Fruit fly (Drosophila melanogaster): ENCODE results near the gene ymp.

The ymp gene

dm6 chr3R:25623800-25624791 lies 15.2 kb upstream of the ymp start, which contains the start of gene Npl4 (continued):
- TF ChIP-seq slou (GFP tag; optimal IDR thresholded peaks at IDR 0.05) = no peak
- TF ChIP-seq CG32532 (GFP tag; IDR thresholded peaks at IDR 0.05) = peak; percentile 30; the same call in 1 of the 2 replicates
- TF ChIP-seq dmrt11E (tag; optimal IDR thresholded peaks at IDR 0.05) = peak; percentile 50
- 0 out of 2 replicates have a peak, but pooled peaks have one; percentile 9 for TF ChIP-seq CG1024 (GFP tag; IDR thresholded peaks at IDR 0.05)
- TF ChIP-seq sob (GFP tag; IDR thresholded peaks at IDR 0.05) = 0 out of 2 replicates have a peak, but pooled peaks have one; percentile 11
- TF ChIP-seq Hr78 (GFP tag; optimal IDR thresholded peaks at IDR 0.05) = no peak
- TF ChIP-seq sens (GFP tag) = peak; percentile 88
- peak; percentile 81 for TF ChIP-seq Doc3 (GFP tag; IDR thresholded peaks at IDR 0.05; ENCODE audit: partially characterized antibody)
- TF ChIP-seq aop (GFP tag; IDR thresholded peaks at IDR 0.05) = no peak
- TF ChIP-seq dpn (GFP tag; optimal IDR thresholded peaks at IDR 0.05) = peak in 1 of 2 experiments; percentile 13
- peak; percentile 52; the same call in 1 of the 2 replicates for TF ChIP-seq stc (GFP tag; IDR thresholded peaks at IDR 0.05)
- TF ChIP-seq abd-A (tag; optimal IDR thresholded peaks at IDR 0.05) = no peak
- peak; percentile 94 for TF ChIP-seq CG13287 (GFP tag; IDR thresholded peaks at IDR 0.05; ENCODE audit: partially characterized antibody)
- peak; percentile 72; the same call in 1 of the 3 replicates for TF ChIP-seq CG34422 (GFP tag; IDR thresholded peaks at IDR 0.05)
- TF ChIP-seq usp (GFP tag; optimal IDR thresholded peaks at IDR 0.05) = no peak
- no peak for TF ChIP-seq Awh (GFP tag; IDR thresholded peaks at IDR 0.05)
- peak; percentile 38 for TF ChIP-seq Camta (GFP tag; optimal IDR thresholded peaks at IDR 0.05)
- TF ChIP-seq Sox102F (GFP tag; optimal IDR thresholded peaks at IDR 0.05) = peak; percentile 26
- TF ChIP-seq CG31224 (GFP tag; IDR thresholded peaks at IDR 0.05) = no peak
- no peak for TF ChIP-seq sd (tag; optimal IDR thresholded peaks at IDR 0.05)
- TF ChIP-seq MBD-R2 (GFP tag; IDR thresholded peaks at IDR 0.05) = peak; percentile 58
- peak; percentile 89 for TF ChIP-seq CG16813 (GFP tag; IDR thresholded peaks at IDR 0.05; ENCODE audit: partially characterized antibody)
- peak; percentile 31 for TF ChIP-seq gfzf (GFP tag; optimal IDR thresholded peaks at IDR 0.05)
- TF ChIP-seq dm (GFP tag; optimal IDR thresholded peaks at IDR 0.05) = no peak
- peak; percentile 37 for TF ChIP-seq CG17829 (tag; optimal IDR thresholded peaks at IDR 0.05)
- TF ChIP-seq exex (tag; optimal IDR thresholded peaks at IDR 0.05) = peak; percentile 33
- TF ChIP-seq ato (GFP tag; IDR thresholded peaks at IDR 0.05; ENCODE audit: partially characterized antibody) = peak; percentile 98
- TF ChIP-seq vnd (GFP tag; IDR thresholded peaks at IDR 0.05; ENCODE audit: partially characterized antibody) = peak; percentile 93
- peak in 1 of 2 experiments; percentile 48 for TF ChIP-seq crp (GFP tag; optimal IDR thresholded peaks at IDR 0.05)
- peak; percentile 97 for TF ChIP-seq mld (GFP tag; IDR thresholded peaks at IDR 0.05; ENCODE audit: partially characterized antibody)
- TF ChIP-seq HHEX (GFP tag; optimal IDR thresholded peaks at IDR 0.05) = no peak
- TF ChIP-seq CG9727 (GFP tag; optimal IDR thresholded peaks at IDR 0.05) = no peak
- peak; percentile 16 for TF ChIP-seq phol (tag; optimal IDR thresholded peaks at IDR 0.05)
- TF ChIP-seq lola (GFP tag; optimal IDR thresholded peaks at IDR 0.05) = no peak
- peak; percentile 73 for TF ChIP-seq CG2116 (GFP tag; optimal IDR thresholded peaks at IDR 0.05)
- peak; percentile 23 for TF ChIP-seq az2 (GFP tag; optimal IDR thresholded peaks at IDR 0.05)
- peak; percentile 75 for TF ChIP-seq CG4360 (GFP tag; IDR thresholded peaks at IDR 0.05)
- TF ChIP-seq Sry-β (GFP tag; optimal IDR thresholded peaks at IDR 0.05) = peak; percentile 60
- TF ChIP-seq hbn (GFP tag; IDR thresholded peaks at IDR 0.05; ENCODE audit: partially characterized antibody) = peak; percentile 85
- TF ChIP-seq bbx (GFP tag; IDR thresholded peaks at IDR 0.05; ENCODE audit: partially characterized antibody) = peak; percentile 98
- TF ChIP-seq pan (optimal IDR thresholded peaks at IDR 0.05) = no peak
- peak in 1 of 2 experiments; percentile 50 for TF ChIP-seq pan (GFP tag; optimal IDR thresholded peaks at IDR 0.05 in 1 of 2, IDR thresholded peaks at IDR 0.05 in 1 of 2)
- TF ChIP-seq CG6791 (GFP tag; IDR thresholded peaks at IDR 0.05; ENCODE audit: partially characterized antibody) = peak; percentile 99
- TF ChIP-seq CG6689 (GFP tag; IDR thresholded peaks at IDR 0.05) = no peak
- TF ChIP-seq CG30403 (GFP tag; optimal IDR thresholded peaks at IDR 0.05) = peak; percentile 15

Measured in whole organism, embryonic.